Worm (Caenorhabditis elegans): Measurements from ENCODE around the gene srz-101.

srz-101 gene

DNA sequence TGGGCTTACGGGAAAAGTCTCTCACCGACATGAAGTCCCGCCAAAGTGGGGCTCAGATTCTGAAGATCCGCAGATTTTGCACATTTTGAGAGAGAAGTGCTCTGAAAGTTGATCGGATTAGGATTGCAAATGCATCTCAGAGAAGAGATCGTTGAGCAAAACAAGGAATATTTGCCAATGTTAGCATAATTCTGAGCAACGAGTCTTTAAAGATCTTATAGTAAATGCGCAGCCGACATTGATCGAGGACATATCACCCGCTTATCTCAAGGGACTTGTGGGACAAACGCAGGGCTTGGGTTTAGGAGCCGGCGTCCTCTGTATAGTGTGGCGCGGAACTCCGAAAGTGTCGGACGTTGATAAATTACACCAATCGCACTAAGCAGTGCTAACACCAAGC lies 29.1 kb downstream of the srz-101 start, which contains the start of gene nhr-112:
Gene nhr-112, minus strand, starts transcription at position 101 of the 400 bp plus-strand sequence.
- TF ChIP-seq F33H1.4 (GFP tag; IDR thresholded peaks at IDR 0.05) = no peak
- TF ChIP-seq cebp-1 (GFP tag; IDR thresholded peaks at IDR 0.05) = no peak
- no peak for TF ChIP-seq cebp-1 (tag; optimal IDR thresholded peaks at IDR 0.05)
- no peak for TF ChIP-seq aptf-3 (GFP tag; IDR thresholded peaks at IDR 0.05)
- no peak for TF ChIP-seq egl-18 (GFP tag; IDR thresholded peaks at IDR 0.05)
- no peak for TF ChIP-seq unc-130 (GFP tag; optimal IDR thresholded peaks at IDR 0.05)
- no peak for TF ChIP-seq Y56A3A.18 (GFP tag; IDR thresholded peaks at IDR 0.05)
- TF ChIP-seq F57A8.1 (GFP tag; optimal IDR thresholded peaks at IDR 0.05) = no peak
- TF ChIP-seq ccch-3 (GFP tag; optimal IDR thresholded peaks at IDR 0.05) = no peak
- no peak for TF ChIP-seq Y53F4B.3 (GFP tag; IDR thresholded peaks at IDR 0.05)
- TF ChIP-seq F37B4.10 (GFP tag; IDR thresholded peaks at IDR 0.05) = no peak

- peak; percentile 35; the same call in 1 of the 2 replicates for TF ChIP-seq cebp-1 (GFP tag; IDR thresholded peaks at IDR 0.05)
- no peak for TF ChIP-seq cebp-1 (tag; optimal IDR thresholded peaks at IDR 0.05)
- TF ChIP-seq tlf-1 (GFP tag; optimal IDR thresholded peaks at IDR 0.05) = no peak
- TF ChIP-seq F57A8.1 (GFP tag; optimal IDR thresholded peaks at IDR 0.05) = no peak
Observed at ce11 chrV:16724574-16724973, 29.9 kb downstream of the srz-101 start.

- TF ChIP-seq attf-5 (GFP tag; optimal IDR thresholded peaks at IDR 0.05) (peak; percentile 35), snpc-4 (GFP tag; optimal IDR thresholded peaks at IDR 0.05) (no peak), snpc-4 (tag; optimal IDR thresholded peaks at IDR 0.05) (peak in 2 of 4 experiments; percentile 38 to 46), C06A6.2 (GFP tag; conservative IDR thresholded peaks at IDR 0.05) (no peak), atf-7 (tag; optimal IDR thresholded peaks at IDR 0.05) (peak; percentile 14), let-607 (tag; optimal IDR thresholded peaks at IDR 0.05) (peak in 1 of 2 experiments; percentile 10), nhr-80 (tag; optimal IDR thresholded peaks at IDR 0.05) (peak; percentile 88), dpff-1 (tag; optimal IDR thresholded peaks at IDR 0.05) (no peak), snpc-3.4 (tag; optimal IDR thresholded peaks at IDR 0.05) (no peak)
Observed at ce11 chrV:16725955-16726354, 31.3 kb downstream of the srz-101 start.

ce11 chrV:16726915-16727314 lies 32.3 kb downstream of the srz-101 start, which contains the start of gene T25E12.14:
TSS of gene T25E12.14 (plus strand) at chrV:16727215.
- no peak for TF ChIP-seq zfh-2 (GFP tag; conservative IDR thresholded peaks at IDR 0.05)
- no peak for TF ChIP-seq F10E7.11 (tag; optimal IDR thresholded peaks at IDR 0.05)
- no peak for TF ChIP-seq attf-5 (GFP tag; optimal IDR thresholded peaks at IDR 0.05)
- TF ChIP-seq mel-28 (tag; optimal IDR thresholded peaks at IDR 0.05; ENCODE audit: borderline replicate concordance) = no peak
- no peak for TF ChIP-seq F57A8.1 (GFP tag; optimal IDR thresholded peaks at IDR 0.05)
- TF ChIP-seq dox-1 (GFP tag; IDR thresholded peaks at IDR 0.05) = no peak
- TF ChIP-seq rcor-1 (GFP tag; IDR thresholded peaks at IDR 0.05) = no peak
- no peak for TF ChIP-seq ceh-91 (GFP tag; IDR thresholded peaks at IDR 0.05)
- no peak for TF ChIP-seq F39B2.1 (GFP tag; IDR thresholded peaks at IDR 0.05)
- TF ChIP-seq him-1 (tag; optimal IDR thresholded peaks at IDR 0.05) = no peak
- no peak for TF ChIP-seq ztf-22 (GFP tag; optimal IDR thresholded peaks at IDR 0.05)
- no peak for TF ChIP-seq sea-2 (GFP tag; IDR thresholded peaks at IDR 0.05)
- TF ChIP-seq lag-1 (GFP tag; IDR thresholded peaks at IDR 0.05) = no peak
- no peak for TF ChIP-seq xnd-1 (tag; optimal IDR thresholded peaks at IDR 0.05)
- no peak for TF ChIP-seq ama-1 (optimal IDR thresholded peaks at IDR 0.05)
- TF ChIP-seq ama-1 (GFP tag; optimal IDR thresholded peaks at IDR 0.05) = no peak
- TF ChIP-seq ceh-27 (GFP tag; optimal IDR thresholded peaks at IDR 0.05) = no peak
- TF ChIP-seq snpc-1.3 (tag; optimal IDR thresholded peaks at IDR 0.05; ENCODE audit: insufficient read depth) = no peak
- TF ChIP-seq F52B5.7 (tag; optimal IDR thresholded peaks at IDR 0.05) = no peak
- no peak for TF ChIP-seq snpc-1.1 (tag; optimal IDR thresholded peaks at IDR 0.05; ENCODE audit: insufficient read depth)
- TF ChIP-seq madf-8 (GFP tag; conservative IDR thresholded peaks at IDR 0.05) = no peak
